Worm (Caenorhabditis elegans) whole organism, L3 larva: ENCODE measurements around the gene mrpl-41.

Experiments used
- ceh-82 ChIP-seq: fragments of 150-350 bp; optimal IDR thresholded peaks from 2 replicates; lab custom pipeline; 2014; ENCODE audit warnings: missing biosample characterization, missing genetic modification characterization
- egl-27 ChIP-seq: sonication (generic microtip); optimal IDR thresholded peaks from 4 replicates; lab custom pipeline; 2017; ENCODE audit warnings: missing biosample characterization, missing genetic modification reagents, missing genetic modification characterization
- elt-1 ChIP-seq: fragments of 150-350 bp; optimal IDR thresholded peaks from 2 replicates; lab custom pipeline; 2014; ENCODE audit warnings: missing biosample characterization, missing genetic modification characterization
- elt-3 ChIP-seq, 3 experiments: fragments of 150-350 bp in 1 of 3; sonication (generic microtip) in 2 of 3; optimal IDR thresholded peaks; 2 replicates in 2 of 3; 4 replicates in 1 of 3; lab custom pipeline; 2014 to 2017; ENCODE audit warnings: missing biosample characterization in 3 of 3, missing genetic modification characterization in 3 of 3
- fos-1 ChIP-seq: fragments of 150-350 bp; optimal IDR thresholded peaks from 2 replicates; lab custom pipeline; 2014; ENCODE audit warnings: missing biosample characterization, missing genetic modification characterization
- nhr-12 ChIP-seq: fragments of 150-350 bp; optimal IDR thresholded peaks from 2 replicates; lab custom pipeline; 2014; ENCODE audit warnings: missing biosample characterization, missing genetic modification characterization
- nhr-23 ChIP-seq: fragments of 150-350 bp; optimal IDR thresholded peaks from 2 replicates; lab custom pipeline; 2014; ENCODE audit warnings: missing biosample characterization, missing genetic modification reagents, missing genetic modification characterization
- nhr-237 ChIP-seq: fragments of 150-350 bp; optimal IDR thresholded peaks from 2 replicates; lab custom pipeline; 2014; ENCODE audit warnings: missing biosample characterization, missing genetic modification characterization
- nhr-25 ChIP-seq: sonication (generic microtip); optimal IDR thresholded peaks from 2 replicates; lab custom pipeline; 2017; ENCODE audit warnings: missing biosample characterization, missing genetic modification characterization
- nhr-28 ChIP-seq: fragments of 150-350 bp; optimal IDR thresholded peaks from 2 replicates; lab custom pipeline; 2014; ENCODE audit warnings: missing biosample characterization, missing genetic modification characterization
- nhr-76 ChIP-seq: fragments of 150-350 bp; sonication (generic microtip); optimal IDR thresholded peaks from 5 replicates; lab custom pipeline; 2014; ENCODE audit warnings: missing biosample characterization, missing genetic modification characterization
- unc-39 ChIP-seq: sonication (generic microtip); optimal IDR thresholded peaks from 4 replicates; lab custom pipeline; 2017; ENCODE audit warnings: missing biosample characterization, missing genetic modification characterization
- unc-62 ChIP-seq: fragments of 150-350 bp; sonication (generic microtip); optimal IDR thresholded peaks from 4 replicates; lab custom pipeline; 2014; ENCODE audit warnings: missing biosample characterization, missing genetic modification reagents, missing genetic modification characterization
- ztf-11 ChIP-seq: fragments of 150-350 bp; optimal IDR thresholded peaks from 2 replicates; lab custom pipeline; 2014; ENCODE audit warnings: missing biosample characterization, missing genetic modification characterization

DNA sequence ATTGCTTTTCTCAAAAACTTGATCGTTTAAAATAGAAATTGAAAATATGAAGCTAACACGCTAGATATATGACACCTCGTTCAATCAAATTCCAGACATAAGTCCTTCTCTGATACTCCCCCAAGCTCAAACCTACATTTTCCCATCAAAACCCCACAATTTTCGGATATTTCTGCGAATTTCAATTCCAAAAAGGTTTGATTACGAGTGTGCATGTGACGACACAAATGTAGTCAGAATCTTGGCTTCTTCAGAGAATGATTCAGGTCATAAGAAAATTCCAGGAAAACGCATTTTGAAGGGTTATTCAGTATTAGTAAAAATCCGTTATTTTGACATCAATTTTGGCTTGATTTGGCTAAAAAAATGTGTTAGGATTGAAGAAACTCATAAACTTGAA, 46.1 kb downstream of the mrpl-41 start:
- TF ChIP-seq unc-62 (GFP tag; lab: Kevin White, UChicago) (no peak), nhr-23 (tag; lab: Kevin White, UChicago) (no peak), fos-1 (no peak), nhr-28 (tag; lab: Kevin White, UChicago) (no peak), unc-39 (tag; lab: Kevin White, UChicago) (no peak), ceh-82 (tag; lab: Kevin White, UChicago) (no peak), nhr-237 (tag; lab: Kevin White, UChicago) (no peak), nhr-76 (no peak), egl-27 (tag; lab: Kevin White, UChicago) (no peak), nhr-25 (no peak), elt-1 (tag; lab: Kevin White, UChicago) (no peak), elt-3 (tag; optimal IDR thresholded peaks at IDR 0.05; lab: Kevin White, UChicago) (no peak), nhr-12 (no peak), ztf-11 (tag; lab: Kevin White, UChicago) (no peak)
